Worm (Caenorhabditis elegans): ENCODE data around the gene F56D6.9.

DNA sequence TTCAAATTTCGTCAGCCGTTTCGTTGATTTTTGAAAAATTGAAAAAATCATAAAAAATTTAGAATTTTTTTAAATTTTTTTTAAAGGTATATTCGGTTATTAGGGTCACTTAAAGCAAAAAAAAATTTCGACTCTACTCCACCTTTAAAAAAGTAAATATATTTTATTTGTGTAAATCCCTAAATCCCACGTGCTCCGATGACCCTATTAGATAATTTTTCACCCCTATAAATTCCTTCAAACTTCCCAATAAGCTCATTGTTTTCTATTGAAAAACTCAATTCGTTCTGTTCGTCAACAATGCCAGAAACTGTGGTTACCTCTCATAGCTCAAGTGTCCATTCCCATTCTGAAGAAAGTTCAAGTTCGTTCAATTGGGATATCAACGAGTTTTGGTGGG is 20.5 kb downstream of the F56D6.9 start, which contains the start of gene F56D6.20:
- no peak for TF ChIP-seq R02D3.7 (tag; optimal IDR thresholded peaks at IDR 0.05)
- no peak for TF ChIP-seq unc-55 (GFP tag; optimal IDR thresholded peaks at IDR 0.05)
- TF ChIP-seq ceh-82 (tag; optimal IDR thresholded peaks at IDR 0.05), result no peak
- no peak for TF ChIP-seq nhr-12 (tag; optimal IDR thresholded peaks at IDR 0.05)
- no peak for TF ChIP-seq lin-39 (tag; optimal IDR thresholded peaks at IDR 0.05)
- no peak for TF ChIP-seq elt-3 (tag; optimal IDR thresholded peaks at IDR 0.05)
- no peak for TF ChIP-seq dmd-4 (tag; optimal IDR thresholded peaks at IDR 0.05)
- no peak for TF ChIP-seq snpc-4 (tag; optimal IDR thresholded peaks at IDR 0.05)
